Fruit fly (Drosophila melanogaster) whole organism, embryonic: ENCODE measurements around the gene CG18788.

Source experiments
- Antp ChIP-seq: fragments of 200-800 bp; sonication (Bioruptor generic); optimal IDR thresholded peaks from 3 replicates; lab custom pipeline; 2016; ENCODE audit warnings: missing biosample characterization, missing genetic modification characterization
- B-H1 ChIP-seq: fragments of 200-800 bp; sonication (Bioruptor generic); IDR thresholded peaks from 3 replicates; pipeline ENCODE4 v1.3.6; 2022; ENCODE audit warnings: missing biosample characterization, missing genetic modification characterization
- CG10366 ChIP-seq: fragments of 200-800 bp; sonication (Bioruptor generic); IDR thresholded peaks from 2 replicates; pipeline ENCODE4 v1.3.6; 2022; ENCODE audit warnings: missing biosample characterization, missing genetic modification characterization
- CG10979 ChIP-seq: fragments of 200-800 bp; sonication (Bioruptor generic); optimal IDR thresholded peaks from 2 replicates; lab custom pipeline; 2018; ENCODE audit warnings: missing biosample characterization, mild to moderate bottlenecking, missing genetic modification characterization, moderate library complexity
- CG13624 ChIP-seq: fragments of 200-800 bp; sonication (Bioruptor generic); optimal IDR thresholded peaks from 2 replicates; lab custom pipeline; 2016; ENCODE audit warnings: missing biosample characterization, missing genetic modification characterization
- CG1602 ChIP-seq: fragments of 200-800 bp; sonication (Bioruptor generic); optimal IDR thresholded peaks from 3 replicates; lab custom pipeline; 2016; ENCODE audit warnings: missing biosample characterization, missing genetic modification characterization
- CG1832 ChIP-seq: fragments of 200-800 bp; sonication (Bioruptor generic); optimal IDR thresholded peaks from 2 replicates; lab custom pipeline; 2017; ENCODE audit warnings: missing biosample characterization, mild to moderate bottlenecking, missing genetic modification characterization, inconsistent platforms
- CG2116 ChIP-seq: fragments of 200-800 bp; sonication (Bioruptor generic); optimal IDR thresholded peaks from 3 replicates; lab custom pipeline; 2018; ENCODE audit warnings: missing biosample characterization, mild to moderate bottlenecking, missing genetic modification characterization
- CG2889 ChIP-seq: fragments of 200-800 bp; sonication (Bioruptor generic); IDR thresholded peaks from 3 replicates; pipeline ENCODE4 v1.3.6; 2022; ENCODE audit warnings: missing biosample characterization, missing genetic modification characterization
- CG30403 ChIP-seq: fragments of 200-800 bp; sonication (Bioruptor generic); optimal IDR thresholded peaks from 3 replicates; lab custom pipeline; 2016; ENCODE audit warnings: missing biosample characterization, missing genetic modification characterization
- CG3838 ChIP-seq: fragments of 200-800 bp; sonication (Bioruptor generic); optimal IDR thresholded peaks from 3 replicates; lab custom pipeline; 2016; ENCODE audit warnings: missing biosample characterization, missing genetic modification characterization
- CG3847 ChIP-seq: fragments of 200-800 bp; sonication (Bioruptor generic); IDR thresholded peaks from 2 replicates; pipeline ENCODE4 v1.3.6; 2022; ENCODE audit warnings: missing biosample characterization, missing genetic modification characterization
- CG8388 ChIP-seq: fragments of 200-800 bp; sonication (Bioruptor generic); optimal IDR thresholded peaks from 2 replicates; lab custom pipeline; 2019; ENCODE audit warnings: missing biosample characterization, mild to moderate bottlenecking, missing genetic modification characterization, moderate library complexity
- CG8924 ChIP-seq: fragments of 200-800 bp; optimal IDR thresholded peaks from 3 replicates; lab custom pipeline; 2019; ENCODE audit warnings: missing biosample characterization, mild to moderate bottlenecking, missing genetic modification characterization, moderate library complexity
- CG8944 ChIP-seq: fragments of 200-800 bp; sonication (Bioruptor generic); optimal IDR thresholded peaks from 3 replicates; lab custom pipeline; 2016; ENCODE audit warnings: missing biosample characterization, missing genetic modification characterization
- CG9437 ChIP-seq: fragments of 200-800 bp; sonication (Bioruptor generic); optimal IDR thresholded peaks from 2 replicates; lab custom pipeline; 2018; ENCODE audit warnings: missing biosample characterization, mild to moderate bottlenecking, missing genetic modification characterization
- CoRest ChIP-seq: fragments of 200-800 bp; sonication (Bioruptor generic); optimal IDR thresholded peaks from 3 replicates; lab custom pipeline; 2018; ENCODE audit warnings: missing biosample characterization, mild to moderate bottlenecking, missing genetic modification characterization, moderate library complexity
- D ChIP-seq, 2 experiments: fragments of 200-800 bp in 1 of 2; fragments of >200 bp in 1 of 2; sonication (Bioruptor generic) in 1 of 2; optimal IDR thresholded peaks; 2 replicates in 1 of 2; 3 replicates in 1 of 2; lab custom pipeline; 2017; ENCODE audit warnings: mild to moderate bottlenecking in 1 of 2, missing biosample characterization in 1 of 2, missing genetic modification characterization in 1 of 2, missing genetic modification reagents in 1 of 2
- Dbx ChIP-seq: fragments of 200-800 bp; sonication (Bioruptor generic); IDR thresholded peaks from 3 replicates; pipeline ENCODE4 v1.3.6; 2022; ENCODE audit warnings: missing biosample characterization, missing genetic modification characterization
- ERR ChIP-seq: fragments of 200-800 bp; sonication (Bioruptor generic); optimal IDR thresholded peaks from 2 replicates; lab custom pipeline; 2016; ENCODE audit warnings: missing biosample characterization, missing genetic modification characterization
- Gsc ChIP-seq: fragments of 200-800 bp; sonication (Bioruptor generic); IDR thresholded peaks from 2 replicates; pipeline ENCODE4 v1.3.6; 2022; ENCODE audit warnings: missing biosample characterization, missing genetic modification characterization
- HmgZ ChIP-seq: fragments of 200-800 bp; sonication (Bioruptor generic); optimal IDR thresholded peaks from 2 replicates; lab custom pipeline; 2018; ENCODE audit warnings: missing biosample characterization, mild to moderate bottlenecking, missing genetic modification characterization
- Max ChIP-seq: fragments of 200-800 bp; sonication (Bioruptor generic); optimal IDR thresholded peaks from 2 replicates; lab custom pipeline; 2016; ENCODE audit warnings: missing biosample characterization, mild to moderate bottlenecking, missing genetic modification characterization
- Oli ChIP-seq: fragments of 200-800 bp; sonication (Bioruptor generic); optimal IDR thresholded peaks from 2 replicates; lab custom pipeline; 2018; ENCODE audit warnings: missing biosample characterization, mild to moderate bottlenecking, missing genetic modification characterization, moderate library complexity
- Poxn ChIP-seq: fragments of 200-800 bp; sonication (Bioruptor generic); IDR thresholded peaks from 2 replicates; pipeline ENCODE4 v1.3.6; 2022; ENCODE audit warnings: missing biosample characterization, missing genetic modification characterization
- Side ChIP-seq: fragments of 200-800 bp; sonication (Bioruptor generic); optimal IDR thresholded peaks from 2 replicates; lab custom pipeline; 2016; ENCODE audit warnings: missing biosample characterization, missing genetic modification characterization
- Sry-β ChIP-seq: fragments of 200-800 bp; sonication (Bioruptor generic); optimal IDR thresholded peaks from 2 replicates; lab custom pipeline; 2018; ENCODE audit warnings: missing biosample characterization, mild to moderate bottlenecking, missing genetic modification characterization, moderate library complexity
- Ssrp ChIP-seq: fragments of 200-800 bp; sonication (Bioruptor generic); optimal IDR thresholded peaks from 2 replicates; lab custom pipeline; 2018; ENCODE audit warnings: missing biosample characterization, mild to moderate bottlenecking, missing genetic modification characterization, moderate library complexity
- chif ChIP-seq, 2 experiments: fragments of 200-800 bp; sonication (Bioruptor generic); optimal IDR thresholded peaks; 3 replicates each; lab custom pipeline; 2016; ENCODE audit warnings: missing biosample characterization in 2 of 2, missing genetic modification characterization in 2 of 2
- ci ChIP-seq: fragments of 200-800 bp; sonication (Bioruptor generic); IDR thresholded peaks from 3 replicates; pipeline ENCODE4 v1.3.6; 2022; ENCODE audit warnings: missing biosample characterization, missing genetic modification characterization
- corto ChIP-seq: fragments of 200-800 bp; sonication (Bioruptor generic); optimal IDR thresholded peaks from 2 replicates; lab custom pipeline; 2016; ENCODE audit warnings: missing biosample characterization, mild to moderate bottlenecking, missing genetic modification characterization, moderate library complexity
- dimm ChIP-seq: fragments of 200-800 bp; sonication (Bioruptor generic); IDR thresholded peaks from 2 replicates; pipeline ENCODE4 v1.3.6; 2022; ENCODE audit warnings: missing biosample characterization, missing genetic modification characterization
- dpn ChIP-seq, 2 experiments: fragments of 200-800 bp; sonication (Bioruptor generic); optimal IDR thresholded peaks; 3 replicates each; lab custom pipeline; 2016; ENCODE audit warnings: missing biosample characterization in 2 of 2, missing genetic modification characterization in 2 of 2
- dysf ChIP-seq: fragments of 200-800 bp; sonication (Bioruptor generic); IDR thresholded peaks from 3 replicates; pipeline ENCODE4 v1.3.6; 2022; ENCODE audit warnings: missing biosample characterization, missing genetic modification characterization
- eve ChIP-seq, 2 experiments: fragments of >200 bp; optimal IDR thresholded peaks; 2 replicates each; lab custom pipeline; 2017; ENCODE audit warnings: missing biosample characterization in 2 of 2, missing genetic modification characterization in 2 of 2
- fd102C ChIP-seq: fragments of 200-800 bp; sonication (Bioruptor generic); optimal IDR thresholded peaks from 2 replicates; lab custom pipeline; 2018; ENCODE audit warnings: missing biosample characterization, mild to moderate bottlenecking, missing genetic modification characterization, moderate library complexity
- ftz-f1 ChIP-seq: fragments of 200-800 bp; sonication (Bioruptor generic); optimal IDR thresholded peaks from 2 replicates; lab custom pipeline; 2016; ENCODE audit warnings: missing biosample characterization, missing genetic modification characterization
- gce ChIP-seq: fragments of 200-800 bp; sonication (Bioruptor generic); IDR thresholded peaks from 3 replicates; pipeline ENCODE4 v1.3.6; 2022; ENCODE audit warnings: missing biosample characterization, missing genetic modification characterization
- ham ChIP-seq: fragments of 200-800 bp; sonication (Bioruptor generic); IDR thresholded peaks from 2 replicates; pipeline ENCODE4 v1.3.6; 2022; ENCODE audit warnings: missing biosample characterization, missing genetic modification characterization
- lola ChIP-seq, 3 experiments: fragments of >200 bp in 2 of 3; fragments of 200-800 bp in 1 of 3; sonication (Bioruptor generic) in 1 of 3; optimal IDR thresholded peaks; 2 replicates each; lab custom pipeline; 2017 to 2019; ENCODE audit warnings: missing biosample characterization in 3 of 3, missing genetic modification characterization in 3 of 3, mild to moderate bottlenecking in 1 of 3, moderate library complexity in 1 of 3
- nom ChIP-seq: fragments of 200-800 bp; sonication (Bioruptor generic); optimal IDR thresholded peaks from 2 replicates; lab custom pipeline; 2017; ENCODE audit warnings: missing biosample characterization, missing genetic modification characterization, mild to moderate bottlenecking, moderate library complexity, missing genetic modification reagents
- ro ChIP-seq: fragments of 200-800 bp; sonication (Bioruptor generic); IDR thresholded peaks from 2 replicates; pipeline ENCODE4 v1.3.6; 2022; ENCODE audit warnings: missing biosample characterization, missing genetic modification characterization
- run ChIP-seq: fragments of 200-800 bp; sonication (Bioruptor generic); optimal IDR thresholded peaks from 3 replicates; lab custom pipeline; 2018; ENCODE audit warnings: missing biosample characterization, mild to moderate bottlenecking, missing genetic modification characterization
- salm ChIP-seq: fragments of 200-800 bp; sonication (Bioruptor generic); optimal IDR thresholded peaks from 2 replicates; lab custom pipeline; 2018; ENCODE audit warnings: missing biosample characterization, mild to moderate bottlenecking, missing genetic modification characterization
- sim ChIP-seq: fragments of 200-800 bp; sonication (Bioruptor generic); IDR thresholded peaks from 2 replicates; pipeline ENCODE4 v1.3.6; 2022; ENCODE audit warnings: missing biosample characterization, missing genetic modification characterization
- sisA ChIP-seq: fragments of 200-800 bp; sonication (Bioruptor generic); IDR thresholded peaks from 2 replicates; pipeline ENCODE4 v1.3.6; 2022; ENCODE audit warnings: missing biosample characterization, missing genetic modification characterization
- ssp ChIP-seq: fragments of 200-800 bp; sonication (Bioruptor generic); IDR thresholded peaks from 2 replicates; pipeline ENCODE4 v1.3.6; 2022; ENCODE audit warnings: missing biosample characterization, missing genetic modification characterization
- stc ChIP-seq: fragments of 200-800 bp; sonication (Bioruptor generic); IDR thresholded peaks from 2 replicates; pipeline ENCODE4 v1.3.6; 2022; ENCODE audit warnings: missing biosample characterization, missing genetic modification characterization
- stwl ChIP-seq: fragments of 200-800 bp; sonication (Bioruptor generic); optimal IDR thresholded peaks from 3 replicates; lab custom pipeline; 2018; ENCODE audit warnings: missing biosample characterization, mild to moderate bottlenecking, missing genetic modification characterization, moderate library complexity
- zfh2 ChIP-seq: fragments of 200-800 bp; sonication (Bioruptor generic); optimal IDR thresholded peaks from 2 replicates; lab custom pipeline; 2016; ENCODE audit warnings: missing biosample characterization, missing genetic modification characterization

Gene CG18788

dm6 chr2L:12010877-12011666 lies 22.9 kb upstream of the CG18788 start (continued):
- TF ChIP-seq run (tag; lab: Kevin White, UChicago) (peak; percentile 27), CG1602 (GFP tag; lab: Kevin White, UChicago) (peak; percentile 90), CG13624 (GFP tag; lab: Kevin White, UChicago) (peak; percentile 16), ftz-f1 (GFP tag; lab: Kevin White, UChicago) (no peak), HmgZ (tag; lab: Kevin White, UChicago) (peak; percentile 89), CG2889 (no peak), Side (GFP tag; lab: Kevin White, UChicago) (peak; percentile 29), CG8924 (tag; lab: Kevin White, UChicago) (peak; percentile 93), CG30403 (GFP tag; lab: Kevin White, UChicago) (peak; percentile 94), stc (GFP tag; lab: Robert Waterston, UW) (no peak), Dbx (GFP tag; lab: Robert Waterston, UW) (no peak), dysf (GFP tag; lab: Robert Waterston, UW) (no peak), ERR (GFP tag; lab: Kevin White, UChicago) (no peak), ham (GFP tag; lab: Robert Waterston, UW) (no peak), Sry-β (no peak), salm (tag; lab: Kevin White, UChicago) (peak; percentile 73), CG10366 (GFP tag; lab: Robert Waterston, UW) (no peak), CG8388 (GFP tag; lab: Kevin White, UChicago) (peak; percentile 80), stwl (tag; lab: Kevin White, UChicago) (no peak), B-H1 (GFP tag; lab: Robert Waterston, UW) (no peak), dpn (GFP tag; optimal IDR thresholded peaks at IDR 0.05; lab: Kevin White, UChicago) (peak; percentile 82 to 91), CG8944 (GFP tag; lab: Kevin White, UChicago) (peak; percentile 59), Max (peak; percentile 84), eve (GFP tag; optimal IDR thresholded peaks at IDR 0.05; lab: Kevin White, UChicago) (no peak), dimm (no peak), Gsc (GFP tag; lab: Robert Waterston, UW) (no peak), fd102C (GFP tag; lab: Kevin White, UChicago) (peak; percentile 36), ro (no peak), ci (GFP tag; lab: Robert Waterston, UW) (no peak), zfh2 (peak; percentile 81), CG2116 (GFP tag; lab: Kevin White, UChicago) (peak; percentile 51), nom (GFP tag; lab: Kevin White, UChicago) (peak; percentile 93), D (optimal IDR thresholded peaks at IDR 0.05; lab: Kevin White, UChicago) (no peak), D (GFP tag; optimal IDR thresholded peaks at IDR 0.05; lab: Kevin White, UChicago) (peak; percentile 78), CG3847 (GFP tag; lab: Robert Waterston, UW) (no peak), lola (GFP tag; optimal IDR thresholded peaks at IDR 0.05; lab: Kevin White, UChicago) (peak in 1 of 3 experiments; percentile 92), Oli (tag; lab: Kevin White, UChicago) (peak; percentile 95), CG1832 (GFP tag; lab: Kevin White, UChicago) (peak; percentile 91), sim (GFP tag; lab: Robert Waterston, UW) (no peak), CG9437 (GFP tag; lab: Kevin White, UChicago) (peak; percentile 85), CG10979 (peak; percentile 92), CoRest (tag; lab: Kevin White, UChicago) (peak; percentile 97), CG3838 (GFP tag; lab: Kevin White, UChicago) (peak; percentile 17), Ssrp (tag; lab: Kevin White, UChicago) (peak; percentile 90), sisA (GFP tag; lab: Robert Waterston, UW) (no peak), chif (GFP tag; optimal IDR thresholded peaks at IDR 0.05; lab: Kevin White, UChicago) (peak; percentile 76 to 78), corto (GFP tag; lab: Kevin White, UChicago) (no peak), Poxn (GFP tag; lab: Robert Waterston, UW) (no peak), Antp (GFP tag; lab: Kevin White, UChicago) (peak; percentile 38), gce (GFP tag; lab: Robert Waterston, UW) (no peak), ssp (GFP tag; lab: Robert Waterston, UW) (no peak)
